Worm (Caenorhabditis elegans) whole organism, L1 larva: Measurements from ENCODE around the gene mdf-1.

Experiments
- C04F5.9 ChIP-seq: sonication (generic microtip); optimal IDR thresholded peaks from 2 replicates; lab custom pipeline; 2016; ENCODE audit warnings: missing genetic modification characterization, missing compliant biosample characterization
- blmp-1 ChIP-seq: fragments of 150-350 bp; optimal IDR thresholded peaks from 2 replicates; lab custom pipeline; 2014; ENCODE audit warnings: missing biosample characterization, missing genetic modification characterization
- ceh-82 ChIP-seq, 3 experiments: fragments of 150-350 bp in 1 of 3; sonication (generic microtip) in 2 of 3; optimal IDR thresholded peaks; 2 replicates each; lab custom pipeline; 2014 to 2017; ENCODE audit warnings: missing biosample characterization in 3 of 3, missing genetic modification characterization in 3 of 3
- ceh-90 ChIP-seq: sonication (generic microtip); optimal IDR thresholded peaks from 2 replicates; lab custom pipeline; 2016; ENCODE audit warnings: missing genetic modification characterization, missing compliant biosample characterization
- dsc-1 ChIP-seq: sonication (generic microtip); optimal IDR thresholded peaks from 2 replicates; lab custom pipeline; 2016; ENCODE audit warnings: mild to moderate bottlenecking, missing genetic modification characterization, missing compliant biosample characterization
- efl-3 ChIP-seq: fragments of 200-800 bp; sonication (Bioruptor generic); optimal IDR thresholded peaks from 2 replicates; lab custom pipeline; 2018; ENCODE audit warnings: mild to moderate bottlenecking, missing genetic modification characterization, missing compliant biosample characterization
- elt-2 ChIP-seq: sonication (generic microtip); optimal IDR thresholded peaks from 2 replicates; lab custom pipeline; 2016; ENCODE audit warnings: missing genetic modification characterization, mild to moderate bottlenecking, inconsistent platforms, missing compliant biosample characterization, missing genetic modification reagents
- ets-5 ChIP-seq: fragments of 200-800 bp; sonication (Bioruptor generic); IDR thresholded peaks from 2 replicates; pipeline ENCODE4 v1.3.6; 2022; ENCODE audit warnings: missing genetic modification characterization, missing compliant biosample characterization
- jun-1 ChIP-seq: fragments of 150-350 bp; optimal IDR thresholded peaks from 2 replicates; lab custom pipeline; 2014; ENCODE audit warnings: missing biosample characterization, missing genetic modification reagents, missing genetic modification characterization
- lin-14 ChIP-seq: fragments of 200-800 bp; sonication (Bioruptor generic); optimal IDR thresholded peaks from 2 replicates; lab custom pipeline; 2018; ENCODE audit warnings: mild to moderate bottlenecking, missing genetic modification characterization, moderate library complexity, missing compliant biosample characterization
- lin-39 ChIP-seq: fragments of 150-350 bp; optimal IDR thresholded peaks from 2 replicates; lab custom pipeline; 2014; ENCODE audit warnings: missing biosample characterization, missing genetic modification reagents, missing genetic modification characterization
- lir-3 ChIP-seq: sonication (generic microtip); optimal IDR thresholded peaks from 2 replicates; lab custom pipeline; 2016; ENCODE audit warnings: mild to moderate bottlenecking, missing genetic modification characterization, moderate library complexity, missing compliant biosample characterization; ENCODE audit not compliant: poor library complexity
- mef-2 ChIP-seq: fragments of 150-350 bp; optimal IDR thresholded peaks from 2 replicates; lab custom pipeline; 2014; ENCODE audit warnings: missing biosample characterization, missing genetic modification characterization
- mep-1 ChIP-seq: fragments of 150-350 bp; optimal IDR thresholded peaks from 2 replicates; lab custom pipeline; 2014; ENCODE audit warnings: missing biosample characterization, missing genetic modification characterization
- nhr-19 ChIP-seq: fragments of 200-800 bp; sonication (Bioruptor generic); conservative IDR thresholded peaks from 2 replicates; pipeline ENCODE4 v1.3.6; 2022; ENCODE audit warnings: missing genetic modification characterization, missing compliant biosample characterization
- nhr-71 ChIP-seq: sonication (generic microtip); optimal IDR thresholded peaks from 2 replicates; lab custom pipeline; 2016; ENCODE audit warnings: mild to moderate bottlenecking, missing genetic modification characterization, moderate library complexity, missing compliant biosample characterization
- nhr-84 ChIP-seq: sonication (generic microtip); optimal IDR thresholded peaks from 2 replicates; lab custom pipeline; 2017; ENCODE audit warnings: missing biosample characterization, missing genetic modification characterization
- nhr-90 ChIP-seq: sonication (generic microtip); optimal IDR thresholded peaks from 2 replicates; lab custom pipeline; 2016; ENCODE audit warnings: mild to moderate bottlenecking, missing genetic modification characterization, missing compliant biosample characterization; ENCODE audit not compliant: poor library complexity
- pax-3 ChIP-seq: fragments of 200-800 bp; sonication (Bioruptor generic); optimal IDR thresholded peaks from 2 replicates; lab custom pipeline; 2018; ENCODE audit warnings: mild to moderate bottlenecking, missing genetic modification characterization, moderate library complexity, missing compliant biosample characterization
- pqm-1 ChIP-seq: sonication (generic microtip); optimal IDR thresholded peaks from 3 replicates; lab custom pipeline; 2017; ENCODE audit warnings: missing biosample characterization, missing genetic modification characterization
- rnt-1 ChIP-seq: sonication (generic microtip); optimal IDR thresholded peaks from 2 replicates; lab custom pipeline; 2016; ENCODE audit warnings: mild to moderate bottlenecking, missing genetic modification characterization, moderate library complexity, missing compliant biosample characterization
- ztf-11 ChIP-seq, 2 experiments: sonication (generic microtip); optimal IDR thresholded peaks; 2 replicates each; lab custom pipeline; 2016 to 2017; ENCODE audit warnings: missing genetic modification characterization in 2 of 2, missing biosample characterization in 1 of 2, missing compliant biosample characterization in 1 of 2

The mdf-1 gene

ce11 chrV:9499295-9499694 is 44.7 kb downstream of the mdf-1 start:
- TF ChIP-seq blmp-1 (tag; lab: Kevin White, UChicago), result peak; percentile 3
- TF ChIP-seq mef-2 (tag; lab: Kevin White, UChicago), result no peak

DNA sequence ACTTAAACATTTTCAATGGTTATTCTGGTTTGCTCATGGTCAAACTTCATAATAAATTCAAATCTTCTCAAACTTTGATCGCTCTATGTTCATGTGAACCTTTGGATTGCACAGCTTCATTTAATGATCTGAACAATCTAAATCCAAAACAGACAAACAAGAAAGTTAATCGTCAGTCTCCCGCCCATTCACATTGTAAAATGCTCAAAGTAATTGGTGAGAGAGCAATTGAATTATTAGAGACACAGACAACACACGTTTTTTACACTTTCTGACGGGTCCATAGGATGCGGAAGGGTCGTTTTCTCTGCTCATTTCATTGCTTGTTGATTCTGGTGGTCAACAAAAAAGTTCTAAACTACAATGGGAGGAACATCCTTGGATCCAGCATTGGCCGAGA is 47.3 kb downstream of the mdf-1 start, which contains the start of gene gsnl-1:
TSS of gene gsnl-1 (plus strand) at position 301 of the 400 bp plus-strand sequence.
- TF ChIP-seq rnt-1 (tag; lab: Kevin White, UChicago) (peak; percentile 20), jun-1 (tag; lab: Kevin White, UChicago) (no peak), mef-2 (tag; lab: Kevin White, UChicago) (no peak), efl-3 (GFP tag; lab: Kevin White, UChicago) (no peak), lir-3 (tag; lab: Kevin White, UChicago) (no peak), ztf-11 (tag; optimal IDR thresholded peaks at IDR 0.05; lab: Kevin White, UChicago) (no peak), ceh-90 (no peak), C04F5.9 (tag; lab: Kevin White, UChicago) (no peak), nhr-84 (tag; lab: Kevin White, UChicago) (no peak), mep-1 (tag; lab: Kevin White, UChicago) (no peak), nhr-90 (tag; lab: Kevin White, UChicago) (no peak), elt-2 (tag; lab: Kevin White, UChicago) (no peak), lin-39 (tag; lab: Kevin White, UChicago) (no peak), ceh-82 (tag; optimal IDR thresholded peaks at IDR 0.05; lab: Kevin White, UChicago) (no peak), nhr-19 (GFP tag; lab: Robert Waterston, UW) (peak; percentile 19; the same call in 1 of the 2 replicates), nhr-71 (tag; lab: Kevin White, UChicago) (peak; percentile 19), ets-5 (no peak), dsc-1 (peak; percentile 70), lin-14 (GFP tag; lab: Kevin White, UChicago) (peak; percentile 37), pqm-1 (tag; lab: Kevin White, UChicago) (no peak)

- TF ChIP-seq elt-2 (tag; lab: Kevin White, UChicago), result peak; percentile 24
- TF ChIP-seq pax-3, result no peak
Observed at ce11 chrV:9492460-9492859, 51.6 kb downstream of the mdf-1 start.
